Fruit fly (Drosophila melanogaster): ENCODE measurements around the gene CG14050.

The CG14050 gene

dm6 chrX:2296230-2297044, 29.6 kb downstream of the CG14050 start (continued):
- TF ChIP-seq E2f2 (GFP tag; IDR thresholded peaks at IDR 0.05) = peak; percentile 55
- peak; percentile 95 for TF ChIP-seq CG14710 (tag; optimal IDR thresholded peaks at IDR 0.05)
- TF ChIP-seq CG6254 (GFP tag; optimal IDR thresholded peaks at IDR 0.05) = peak; percentile 83
- peak in 1 of 2 experiments; percentile 66 for TF ChIP-seq Trl (optimal IDR thresholded peaks at IDR 0.05)
- peak; percentile 93 for TF ChIP-seq Trl (GFP tag; optimal IDR thresholded peaks at IDR 0.05)
- TF ChIP-seq CG17186 (GFP tag; optimal IDR thresholded peaks at IDR 0.05) = peak; percentile 84
- TF ChIP-seq maf-S (GFP tag; optimal IDR thresholded peaks at IDR 0.05) = peak; percentile 89
- TF ChIP-seq unpg (GFP tag; optimal IDR thresholded peaks at IDR 0.05) = peak; percentile 87
- TF ChIP-seq CG10147 (GFP tag; optimal IDR thresholded peaks at IDR 0.05) = peak; percentile 91
- TF ChIP-seq ro (GFP tag; IDR thresholded peaks at IDR 0.05) = 0 out of 2 replicates have a peak, but pooled peaks have one; percentile 32
- TF ChIP-seq Elba2 (GFP tag; optimal IDR thresholded peaks at IDR 0.05) = peak; percentile 50
- no peak for TF ChIP-seq CG13287 (GFP tag; IDR thresholded peaks at IDR 0.05; ENCODE audit: partially characterized antibody)
- TF ChIP-seq Opbp (GFP tag; IDR thresholded peaks at IDR 0.05; ENCODE audit: partially characterized antibody) = no peak
- no peak for TF ChIP-seq Dref (GFP tag; IDR thresholded peaks at IDR 0.05)
- TF ChIP-seq pfk (GFP tag; optimal IDR thresholded peaks at IDR 0.05) = no peak
- peak; percentile 82 for TF ChIP-seq CG9817 (tag; optimal IDR thresholded peaks at IDR 0.05)
- TF ChIP-seq vfl (GFP tag; optimal IDR thresholded peaks at IDR 0.05) = peak; percentile 83
- peak; percentile 86 for TF ChIP-seq sug (tag; optimal IDR thresholded peaks at IDR 0.05)
- TF ChIP-seq CG10431 (GFP tag; optimal IDR thresholded peaks at IDR 0.05) = peak; percentile 86
- peak; percentile 91 for TF ChIP-seq CG1233 (GFP tag; optimal IDR thresholded peaks at IDR 0.05)
- TF ChIP-seq lilli (GFP tag; optimal IDR thresholded peaks at IDR 0.05) = peak; percentile 93
- no peak for TF ChIP-seq Lim3 (GFP tag; IDR thresholded peaks at IDR 0.05)
- peak; percentile 87 for TF ChIP-seq Dek (tag; optimal IDR thresholded peaks at IDR 0.05)
- TF ChIP-seq pzg (GFP tag; optimal IDR thresholded peaks at IDR 0.05) = peak; percentile 12
- TF ChIP-seq tio (GFP tag; optimal IDR thresholded peaks at IDR 0.05) = peak; percentile 96
- peak; percentile 86 for TF ChIP-seq fd3F (GFP tag; optimal IDR thresholded peaks at IDR 0.05)
- TF ChIP-seq sd (tag; optimal IDR thresholded peaks at IDR 0.05) = peak; percentile 81
- 0 out of 2 replicates have a peak, but pooled peaks have one; percentile 43 for TF ChIP-seq MBD-R2 (GFP tag; IDR thresholded peaks at IDR 0.05)
- no peak for TF ChIP-seq ash1 (GFP tag; optimal IDR thresholded peaks at IDR 0.05)
- TF ChIP-seq Gug (GFP tag; IDR thresholded peaks at IDR 0.05) = peak; percentile 76
- TF ChIP-seq gce (GFP tag; IDR thresholded peaks at IDR 0.05) = peak; percentile 46; the same call in 1 of the 3 replicates
- TF ChIP-seq psq (GFP tag; optimal IDR thresholded peaks at IDR 0.05) = peak; percentile 51
- peak; percentile 51; the same call in 1 of the 2 replicates for TF ChIP-seq CG11696 (GFP tag; IDR thresholded peaks at IDR 0.05)
- TF ChIP-seq CG1832 (GFP tag; optimal IDR thresholded peaks at IDR 0.05) = no peak
- TF ChIP-seq tap (tag; optimal IDR thresholded peaks at IDR 0.05) = peak; percentile 79
- TF ChIP-seq kah (GFP tag; optimal IDR thresholded peaks at IDR 0.05) = peak; percentile 88
- peak; percentile 84 for TF ChIP-seq croc (GFP tag; conservative IDR thresholded peaks at IDR 0.05)
- peak; percentile 41; the same call in 1 of the 2 replicates for TF ChIP-seq CG17612 (GFP tag; IDR thresholded peaks at IDR 0.05)
- 0 out of 2 replicates have a peak, but pooled peaks have one; percentile 9 for TF ChIP-seq chm (GFP tag; IDR thresholded peaks at IDR 0.05)
- peak; percentile 93 for TF ChIP-seq Mes4 (GFP tag; optimal IDR thresholded peaks at IDR 0.05)
- TF ChIP-seq ftz-f1 (GFP tag; optimal IDR thresholded peaks at IDR 0.05) = no peak
- TF ChIP-seq CG7928 (GFP tag; optimal IDR thresholded peaks at IDR 0.05) = peak; percentile 66
- TF ChIP-seq CG10565 (GFP tag; optimal IDR thresholded peaks at IDR 0.05) = peak; percentile 69
- no peak for TF ChIP-seq usp (GFP tag; optimal IDR thresholded peaks at IDR 0.05)
- peak; percentile 76 for TF ChIP-seq CG5245 (GFP tag; optimal IDR thresholded peaks at IDR 0.05)
- TF ChIP-seq eve (GFP tag; optimal IDR thresholded peaks at IDR 0.05) = peak; percentile 33 to 99
- TF ChIP-seq br (optimal IDR thresholded peaks at IDR 0.05) = no peak
- peak; percentile 72; the same call in 1 of the 2 replicates for TF ChIP-seq HLH3B (GFP tag; IDR thresholded peaks at IDR 0.05)
- peak; percentile 95 for TF ChIP-seq dmrt11E (tag; optimal IDR thresholded peaks at IDR 0.05)
